Fruit fly (Drosophila melanogaster): ENCODE results near the gene chif.

Gene chif

DNA sequence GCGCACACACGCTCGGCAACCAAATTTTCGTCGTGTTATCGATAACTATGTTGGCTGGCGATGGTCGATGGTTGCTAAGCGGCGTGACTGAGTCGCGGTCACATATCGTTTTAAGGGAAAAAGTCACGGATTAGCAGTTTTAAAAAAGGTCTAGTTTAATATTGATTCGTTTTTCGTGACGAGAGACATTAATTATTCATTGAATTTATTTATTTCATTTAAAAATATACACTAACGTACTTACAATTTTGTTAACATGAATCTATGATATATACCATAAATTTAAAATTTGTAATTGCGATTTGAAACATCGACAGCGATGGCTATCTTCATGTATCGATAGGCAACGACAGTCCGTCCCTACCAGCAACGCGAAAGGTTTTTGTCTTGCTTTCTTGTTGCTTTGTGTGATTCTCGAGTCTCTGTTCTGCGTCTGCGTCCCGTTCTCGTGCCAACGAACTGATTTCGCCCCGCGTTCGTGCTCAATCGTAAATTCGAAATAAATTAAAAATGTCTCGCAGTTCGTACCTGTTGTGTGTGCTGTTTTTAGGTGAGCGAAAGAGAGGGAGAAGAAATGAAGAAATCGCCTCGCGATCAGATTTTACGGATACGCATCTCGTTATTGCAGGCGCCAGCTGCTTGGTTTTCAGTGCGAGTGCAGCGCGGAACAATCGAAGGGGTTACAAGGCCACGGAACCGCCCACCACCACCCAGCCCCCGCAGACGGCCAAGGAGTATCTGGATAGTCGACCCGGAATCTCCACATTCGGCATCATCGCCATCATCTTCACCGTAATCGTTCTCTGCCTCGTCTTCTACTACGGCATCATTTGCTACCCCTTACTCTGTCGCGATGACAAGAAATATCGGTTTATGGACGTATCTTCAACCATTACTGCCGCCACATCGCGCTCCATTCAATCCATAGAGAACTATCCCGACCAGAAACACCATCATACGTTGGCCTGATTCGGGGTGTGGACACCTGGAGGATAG, at the start of gene chif, which contains the start of the genes Hyls1 and CG4455:
Gene chif (minus strand): TSS at position 44 of the 996 bp plus-strand sequence.
Gene Hyls1 (minus strand): TSS at position 44 of the 996 bp plus-strand sequence.
Gene CG4455 (plus strand): TSS at position 350 of the 996 bp plus-strand sequence.
- TF ChIP-seq CrebA (GFP tag; optimal IDR thresholded peaks at IDR 0.05; ENCODE audit: borderline replicate concordance): no peak
- TF ChIP-seq dl (GFP tag; optimal IDR thresholded peaks at IDR 0.05; ENCODE audit: insufficient read depth in 1 of 2, partially characterized antibody in 2 of 2): no peak
- peak; percentile 36 for TF ChIP-seq h (GFP tag; optimal IDR thresholded peaks at IDR 0.05)
- no peak for TF ChIP-seq ey (GFP tag; optimal IDR thresholded peaks at IDR 0.05)
- peak; percentile 1 for TF ChIP-seq fru (GFP tag; optimal IDR thresholded peaks at IDR 0.05)
- peak; percentile 47 for TF ChIP-seq rgr (GFP tag; optimal IDR thresholded peaks at IDR 0.05)
- TF ChIP-seq Hr78 (GFP tag; optimal IDR thresholded peaks at IDR 0.05): no peak
- peak; percentile 37 for TF ChIP-seq dmrt93B (GFP tag; optimal IDR thresholded peaks at IDR 0.05)
- peak; percentile 46 for TF ChIP-seq sage (GFP tag; optimal IDR thresholded peaks at IDR 0.05)
- TF ChIP-seq psq (GFP tag; optimal IDR thresholded peaks at IDR 0.05): peak; percentile 85
- TF ChIP-seq dsf (GFP tag; optimal IDR thresholded peaks at IDR 0.05; ENCODE audit: borderline replicate concordance): no peak
- TF ChIP-seq CG32264 (GFP tag; optimal IDR thresholded peaks at IDR 0.05): no peak
- no peak for TF ChIP-seq N (GFP tag; optimal IDR thresholded peaks at IDR 0.05)
- no peak for TF ChIP-seq usp (GFP tag; optimal IDR thresholded peaks at IDR 0.05)
- no peak for TF ChIP-seq GATAd (GFP tag; optimal IDR thresholded peaks at IDR 0.05)
- peak; percentile 40 for TF ChIP-seq woc (GFP tag; optimal IDR thresholded peaks at IDR 0.05)
- TF ChIP-seq jim (GFP tag; optimal IDR thresholded peaks at IDR 0.05): no peak
- TF ChIP-seq Myc (optimal IDR thresholded peaks at IDR 0.05): no peak
- peak; percentile 69 for TF ChIP-seq HLH106 (tag; optimal IDR thresholded peaks at IDR 0.05)
- no peak for TF ChIP-seq br (GFP tag; optimal IDR thresholded peaks at IDR 0.05)
- TF ChIP-seq CG9705 (GFP tag; optimal IDR thresholded peaks at IDR 0.05): peak; percentile 44
- TF ChIP-seq brk (GFP tag; optimal IDR thresholded peaks at IDR 0.05): peak; percentile 75
- TF ChIP-seq Sp1 (GFP tag; optimal IDR thresholded peaks at IDR 0.05): peak; percentile 58
- TF ChIP-seq pan (optimal IDR thresholded peaks at IDR 0.05): no peak
- TF ChIP-seq Vsx2 (GFP tag; optimal IDR thresholded peaks at IDR 0.05; ENCODE audit: partially characterized antibody): no peak
- peak; percentile 40 for TF ChIP-seq OdsH (GFP tag; optimal IDR thresholded peaks at IDR 0.05)
- no peak for TF ChIP-seq Dif (GFP tag; optimal IDR thresholded peaks at IDR 0.05; ENCODE audit: partially characterized antibody)
- peak; percentile 53 for TF ChIP-seq Hnf4 (GFP tag; optimal IDR thresholded peaks at IDR 0.05)
- no peak for TF ChIP-seq Mio (GFP tag; optimal IDR thresholded peaks at IDR 0.05)
- peak in 1 of 2 experiments; percentile 55 for TF ChIP-seq foxo (GFP tag; optimal IDR thresholded peaks at IDR 0.05)
- TF ChIP-seq Hr83 (GFP tag; optimal IDR thresholded peaks at IDR 0.05; ENCODE audit: poor library complexity, severe bottlenecking): peak; percentile 28
- TF ChIP-seq Rel (GFP tag; optimal IDR thresholded peaks at IDR 0.05): no peak
- TF ChIP-seq Rel (tag; optimal IDR thresholded peaks at IDR 0.05): peak; percentile 71
- peak; percentile 62 for TF ChIP-seq tai (GFP tag; optimal IDR thresholded peaks at IDR 0.05)
- TF ChIP-seq lola (GFP tag; optimal IDR thresholded peaks at IDR 0.05): no peak
- TF ChIP-seq sv (GFP tag; optimal IDR thresholded peaks at IDR 0.05): peak; percentile 13
- no peak for TF ChIP-seq Abd-B (GFP tag; optimal IDR thresholded peaks at IDR 0.05)
- no peak for TF ChIP-seq Dfd (GFP tag; optimal IDR thresholded peaks at IDR 0.05)
- no peak for TF ChIP-seq Jra (GFP tag; optimal IDR thresholded peaks at IDR 0.05)

DNA sequence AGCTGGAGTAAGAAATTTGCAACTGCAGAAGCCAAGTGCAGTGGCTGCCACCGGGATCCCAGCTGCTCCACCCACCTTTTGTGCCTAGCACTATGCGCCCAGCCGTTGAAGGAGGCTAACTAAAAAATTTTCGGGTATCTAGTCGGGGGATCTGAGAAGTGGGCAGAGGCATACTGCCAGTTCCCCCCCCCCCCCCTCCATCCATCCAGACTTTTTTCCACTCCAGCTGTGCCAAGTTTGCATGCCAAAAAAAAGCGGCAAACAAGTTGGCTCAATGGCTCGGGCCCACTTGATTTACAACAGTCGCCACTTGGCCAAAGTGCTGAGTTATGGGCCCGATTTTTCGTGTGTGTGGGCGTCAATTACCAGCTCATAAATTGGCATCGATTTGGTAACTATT, 45.1 kb upstream of the chif start:
- TF ChIP-seq Rel (GFP tag; optimal IDR thresholded peaks at IDR 0.05): no peak
- TF ChIP-seq Rel (tag; optimal IDR thresholded peaks at IDR 0.05): no peak
- peak; percentile 92 for TF ChIP-seq Dfd (GFP tag; optimal IDR thresholded peaks at IDR 0.05)

All from whole organism, wandering third instar larva.